Fruit fly (Drosophila melanogaster): ENCODE data around the gene chinmo.
A peak's percentile ranks its signal among the peaks of the same experiment; 100 is the strongest.

chinmo gene

DNA sequence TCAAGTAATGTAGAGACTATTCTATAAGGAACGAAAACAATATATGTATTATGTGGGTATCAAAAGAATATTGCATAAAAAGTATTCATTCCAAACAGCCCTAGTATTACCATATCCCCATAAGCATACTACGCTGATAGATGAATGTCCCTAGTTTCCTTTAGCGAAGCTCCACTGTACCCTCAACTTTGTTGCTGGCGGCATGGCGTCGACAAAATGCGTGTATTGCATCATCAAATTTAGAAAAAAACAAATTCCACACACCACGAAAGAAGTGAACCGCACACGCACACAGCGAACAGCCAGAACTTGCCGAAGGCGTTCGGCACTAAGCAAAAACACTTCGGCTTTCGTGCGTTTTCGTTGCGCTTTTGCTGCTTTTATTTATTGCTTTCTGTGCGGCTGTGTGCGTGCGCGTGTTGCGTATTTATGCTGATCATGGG is 18.3 kb upstream of the chinmo start (continued):
- TF ChIP-seq toy (GFP tag; IDR thresholded peaks at IDR 0.05) (peak; percentile 94), gce (GFP tag; IDR thresholded peaks at IDR 0.05) (peak; percentile 94; the same call in 2 of the 3 replicates), odd (GFP tag; optimal IDR thresholded peaks at IDR 0.05) (peak; percentile 92), CG7786 (GFP tag; optimal IDR thresholded peaks at IDR 0.05) (peak; percentile 83), stc (GFP tag; IDR thresholded peaks at IDR 0.05) (peak; percentile 96), CG17912 (GFP tag; optimal IDR thresholded peaks at IDR 0.05) (peak; percentile 1), Xrp1 (GFP tag; IDR thresholded peaks at IDR 0.05) (peak; percentile 92), CG8924 (tag; optimal IDR thresholded peaks at IDR 0.05) (peak; percentile 90), CG7271 (tag; optimal IDR thresholded peaks at IDR 0.05) (no peak), Fer3 (tag; optimal IDR thresholded peaks at IDR 0.05) (peak; percentile 93), Kr (GFP tag; optimal IDR thresholded peaks at IDR 0.05) (no peak), CG18764 (GFP tag; optimal IDR thresholded peaks at IDR 0.05) (peak; percentile 65), ac (GFP tag; optimal IDR thresholded peaks at IDR 0.05) (no peak), bsh (GFP tag; optimal IDR thresholded peaks at IDR 0.05) (peak in 1 of 2 experiments; percentile 60), B-H1 (GFP tag; IDR thresholded peaks at IDR 0.05) (peak; percentile 98), CG3163 (GFP tag; optimal IDR thresholded peaks at IDR 0.05) (peak; percentile 83), tup (GFP tag; optimal IDR thresholded peaks at IDR 0.05) (peak; percentile 94), nmo (GFP tag; optimal IDR thresholded peaks at IDR 0.05) (peak; percentile 92), pros (GFP tag; optimal IDR thresholded peaks at IDR 0.05) (no peak), ken (GFP tag; IDR thresholded peaks at IDR 0.05) (peak; percentile 89), sd (tag; optimal IDR thresholded peaks at IDR 0.05) (peak; percentile 96), org-1 (GFP tag; optimal IDR thresholded peaks at IDR 0.05) (peak; percentile 94), h (optimal IDR thresholded peaks at IDR 0.05) (no peak), Dip2 (GFP tag; IDR thresholded peaks at IDR 0.05) (peak; percentile 69; the same call in 1 of the 2 replicates), Doc3 (GFP tag; IDR thresholded peaks at IDR 0.05; ENCODE audit: partially characterized antibody) (no peak), Trl (optimal IDR thresholded peaks at IDR 0.05) (no peak), Trl (GFP tag; optimal IDR thresholded peaks at IDR 0.05) (peak; percentile 96), H15 (GFP tag; IDR thresholded peaks at IDR 0.05) (peak; percentile 97), MBD-R2 (GFP tag; IDR thresholded peaks at IDR 0.05) (peak; percentile 98), CG12236 (GFP tag; optimal IDR thresholded peaks at IDR 0.05) (peak; percentile 82), CG2889 (GFP tag; IDR thresholded peaks at IDR 0.05) (peak; percentile 96), jing (GFP tag; optimal IDR thresholded peaks at IDR 0.05) (peak; percentile 89), ttk (GFP tag; IDR thresholded peaks at IDR 0.05) (peak; percentile 97), CG7745 (tag; optimal IDR thresholded peaks at IDR 0.05) (no peak), shn (GFP tag; optimal IDR thresholded peaks at IDR 0.05) (peak; percentile 76), CG1529 (GFP tag; optimal IDR thresholded peaks at IDR 0.05) (peak; percentile 37), zfh2 (GFP tag; optimal IDR thresholded peaks at IDR 0.05) (peak; percentile 92), cas (GFP tag; IDR thresholded peaks at IDR 0.05) (peak; percentile 95), CG33557 (GFP tag; optimal IDR thresholded peaks at IDR 0.05) (no peak), HLH4C (GFP tag; IDR thresholded peaks at IDR 0.05; ENCODE audit: partially characterized antibody) (no peak), CG11560 (tag; IDR thresholded peaks at IDR 0.05) (peak; percentile 91), Hmx (GFP tag; optimal IDR thresholded peaks at IDR 0.05) (peak; percentile 78), wek (GFP tag; optimal IDR thresholded peaks at IDR 0.05) (peak; percentile 82), HLH3B (GFP tag; IDR thresholded peaks at IDR 0.05) (peak; percentile 98), CG18599 (GFP tag; optimal IDR thresholded peaks at IDR 0.05) (peak; percentile 93), mirr (GFP tag; optimal IDR thresholded peaks at IDR 0.05) (peak; percentile 93), vvl (GFP tag; IDR thresholded peaks at IDR 0.05) (peak; percentile 98), CG11247 (GFP tag; IDR thresholded peaks at IDR 0.05) (peak; percentile 98), CG31441 (GFP tag; IDR thresholded peaks at IDR 0.05) (peak; percentile 63), yki (optimal IDR thresholded peaks at IDR 0.05) (no peak), CG2875 (GFP tag; optimal IDR thresholded peaks at IDR 0.05) (peak; percentile 56), wdn (GFP tag; IDR thresholded peaks at IDR 0.05) (peak; percentile 95), TFAM (GFP tag; optimal IDR thresholded peaks at IDR 0.05) (no peak)
